Fruit fly (Drosophila melanogaster): ENCODE data around the gene Fum3.

DNA sequence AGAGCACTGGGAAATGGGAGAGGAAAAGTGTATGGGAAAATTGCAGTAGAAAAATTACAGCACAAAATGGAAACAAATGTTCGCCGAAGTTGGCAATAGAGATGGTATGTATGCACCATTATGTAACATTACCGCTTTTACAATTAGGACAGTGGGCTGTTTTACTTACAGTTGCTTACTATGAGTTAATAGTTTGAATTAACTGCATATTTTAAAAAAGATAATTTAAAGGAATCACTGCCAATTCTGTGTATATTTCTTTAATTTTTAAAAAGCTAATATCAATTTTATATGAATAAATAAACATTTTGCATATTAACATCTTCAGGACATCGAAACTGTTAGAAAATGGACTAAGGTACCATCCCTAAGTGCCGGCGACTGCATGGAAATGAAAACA is 52.0 kb downstream of the Fum3 start:
- TF ChIP-seq pdm3 (GFP tag; optimal IDR thresholded peaks at IDR 0.05) (no peak), Smox (GFP tag; optimal IDR thresholded peaks at IDR 0.05) (no peak), CG8632 (GFP tag; optimal IDR thresholded peaks at IDR 0.05) (no peak), net (GFP tag; optimal IDR thresholded peaks at IDR 0.05) (no peak)
